Fruit fly (Drosophila melanogaster): Measurements from ENCODE around the gene CG42728.

- no peak for TF ChIP-seq usp (GFP tag; optimal IDR thresholded peaks at IDR 0.05)
- TF ChIP-seq Dll (optimal IDR thresholded peaks at IDR 0.05), result no peak
- no peak for TF ChIP-seq EcR (GFP tag; optimal IDR thresholded peaks at IDR 0.05)
These were observed 31.7 kb downstream of the CG42728 start, which contains the start of gene CG13455 for dm6 chr3L:15496274-15496673.

Data from whole organism.